Worm (Caenorhabditis elegans) whole organism, L2 larva: ENCODE data around the gene F33C8.2.

Experiments used
- C34F6.9 ChIP-seq: fragments of 150-350 bp; optimal IDR thresholded peaks from 2 replicates; lab custom pipeline; 2014; ENCODE audit warnings: missing biosample characterization, missing genetic modification characterization
- F13H6.1 ChIP-seq: sonication (generic microtip); optimal IDR thresholded peaks from 2 replicates; lab custom pipeline; 2016; ENCODE audit warnings: missing genetic modification characterization, missing compliant biosample characterization
- Y55F3AM.14 ChIP-seq: fragments of 200-800 bp; sonication (Bioruptor generic); optimal IDR thresholded peaks from 2 replicates; lab custom pipeline; 2018; ENCODE audit warnings: mild to moderate bottlenecking, missing genetic modification characterization, missing compliant biosample characterization
- ZK546.5 ChIP-seq: sonication (generic microtip); optimal IDR thresholded peaks from 2 replicates; lab custom pipeline; 2017; ENCODE audit warnings: missing biosample characterization, missing genetic modification characterization
- alr-1 ChIP-seq: fragments of 150-350 bp; optimal IDR thresholded peaks from 2 replicates; lab custom pipeline; 2014; ENCODE audit warnings: missing biosample characterization, missing genetic modification characterization
- aly-2 ChIP-seq: fragments of 150-350 bp; optimal IDR thresholded peaks from 2 replicates; lab custom pipeline; 2014; ENCODE audit warnings: missing biosample characterization, missing genetic modification characterization
- ama-1 ChIP-seq: fragments of 150-350 bp; optimal IDR thresholded peaks from 2 replicates; lab custom pipeline; 2018; ENCODE audit warnings: inconsistent platforms
- blmp-1 ChIP-seq: sonication (generic microtip); optimal IDR thresholded peaks from 2 replicates; lab custom pipeline; 2017; ENCODE audit warnings: missing genetic modification characterization, mild to moderate bottlenecking, missing compliant biosample characterization, antibody characterized with exemption, moderate library complexity; ENCODE audit not compliant: insufficient read depth
- ceh-16 ChIP-seq: fragments of 150-350 bp; optimal IDR thresholded peaks from 2 replicates; lab custom pipeline; 2014; ENCODE audit warnings: missing biosample characterization, missing genetic modification characterization
- ceh-82 ChIP-seq: fragments of 150-350 bp; optimal IDR thresholded peaks from 2 replicates; lab custom pipeline; 2014; ENCODE audit warnings: missing biosample characterization, missing genetic modification characterization
- crh-2 ChIP-seq: sonication (generic microtip); optimal IDR thresholded peaks from 2 replicates; lab custom pipeline; 2017; ENCODE audit warnings: missing biosample characterization, missing genetic modification characterization
- dmd-4 ChIP-seq: sonication (generic microtip); optimal IDR thresholded peaks from 2 replicates; lab custom pipeline; 2017; ENCODE audit warnings: missing biosample characterization, missing genetic modification characterization
- egl-27 ChIP-seq: sonication (generic microtip); optimal IDR thresholded peaks from 3 replicates; lab custom pipeline; 2017; ENCODE audit warnings: missing biosample characterization, missing genetic modification reagents, missing genetic modification characterization
- elt-1 ChIP-seq: fragments of 150-350 bp; optimal IDR thresholded peaks from 2 replicates; lab custom pipeline; 2014; ENCODE audit warnings: missing biosample characterization, missing genetic modification characterization
- elt-3 ChIP-seq: sonication (generic microtip); optimal IDR thresholded peaks from 2 replicates; lab custom pipeline; 2017; ENCODE audit warnings: missing biosample characterization, missing genetic modification characterization
- fos-1 ChIP-seq: fragments of 150-350 bp; optimal IDR thresholded peaks from 2 replicates; lab custom pipeline; 2014; ENCODE audit warnings: missing biosample characterization, missing genetic modification characterization
- gmeb-1 ChIP-seq: fragments of 150-350 bp; optimal IDR thresholded peaks from 2 replicates; lab custom pipeline; 2014; ENCODE audit warnings: missing biosample characterization, missing genetic modification characterization
- lin-11 ChIP-seq: fragments of 150-350 bp; sonication (generic microtip); optimal IDR thresholded peaks from 2 replicates; lab custom pipeline; 2014; ENCODE audit warnings: missing biosample characterization, missing genetic modification characterization, inconsistent platforms, mixed read lengths
- lin-13 ChIP-seq: fragments of 150-350 bp; optimal IDR thresholded peaks from 2 replicates; lab custom pipeline; 2014; ENCODE audit warnings: missing biosample characterization, missing genetic modification reagents, missing genetic modification characterization
- lin-39 ChIP-seq: fragments of 150-350 bp; optimal IDR thresholded peaks from 2 replicates; lab custom pipeline; 2014; ENCODE audit warnings: missing biosample characterization, missing genetic modification reagents, missing genetic modification characterization
- lsy-2 ChIP-seq, 2 experiments: fragments of 150-350 bp in 1 of 2; sonication (generic microtip) in 1 of 2; optimal IDR thresholded peaks; 2 replicates each; lab custom pipeline; 2014 to 2017; ENCODE audit warnings: missing biosample characterization in 2 of 2, missing genetic modification characterization in 2 of 2
- mab-5 ChIP-seq: fragments of 150-350 bp; optimal IDR thresholded peaks from 2 replicates; lab custom pipeline; 2014; ENCODE audit warnings: missing biosample characterization, missing genetic modification characterization
- mbf-1 ChIP-seq: sonication (generic microtip); optimal IDR thresholded peaks from 2 replicates; lab custom pipeline; 2017; ENCODE audit warnings: missing biosample characterization, missing genetic modification characterization
- mdl-1 ChIP-seq, 2 experiments: fragments of 150-350 bp in 1 of 2; sonication (generic microtip) in 1 of 2; optimal IDR thresholded peaks; 2 replicates each; lab custom pipeline; 2017; ENCODE audit warnings: missing biosample characterization in 2 of 2, missing genetic modification characterization in 2 of 2
- nhr-10 ChIP-seq: sonication (generic microtip); optimal IDR thresholded peaks from 2 replicates; lab custom pipeline; 2017; ENCODE audit warnings: missing biosample characterization, missing genetic modification characterization
- nhr-11 ChIP-seq: fragments of 150-350 bp; optimal IDR thresholded peaks from 2 replicates; lab custom pipeline; 2014; ENCODE audit warnings: missing biosample characterization, missing genetic modification characterization
- nhr-12 ChIP-seq: fragments of 150-350 bp; optimal IDR thresholded peaks from 2 replicates; lab custom pipeline; 2014; ENCODE audit warnings: missing biosample characterization, missing genetic modification characterization
- nhr-129 ChIP-seq: fragments of 150-350 bp; optimal IDR thresholded peaks from 2 replicates; lab custom pipeline; 2014; ENCODE audit warnings: missing biosample characterization, missing genetic modification characterization
- nhr-21 ChIP-seq: fragments of 150-350 bp; optimal IDR thresholded peaks from 2 replicates; lab custom pipeline; 2014; ENCODE audit warnings: missing biosample characterization, missing genetic modification characterization
- nhr-23 ChIP-seq: fragments of 150-350 bp; optimal IDR thresholded peaks from 2 replicates; lab custom pipeline; 2014; ENCODE audit warnings: missing biosample characterization, missing genetic modification reagents, missing genetic modification characterization
- nhr-237 ChIP-seq: fragments of 150-350 bp; optimal IDR thresholded peaks from 2 replicates; lab custom pipeline; 2014; ENCODE audit warnings: missing biosample characterization, missing genetic modification characterization
- nhr-25 ChIP-seq: fragments of 150-350 bp; sonication (generic microtip); optimal IDR thresholded peaks from 3 replicates; lab custom pipeline; 2014; ENCODE audit warnings: missing biosample characterization, missing genetic modification characterization
- nhr-77 ChIP-seq: fragments of 150-350 bp; optimal IDR thresholded peaks from 2 replicates; lab custom pipeline; 2014; ENCODE audit warnings: missing biosample characterization, missing genetic modification characterization
- sem-4 ChIP-seq: fragments of 150-350 bp; optimal IDR thresholded peaks from 2 replicates; lab custom pipeline; 2014; ENCODE audit warnings: missing biosample characterization, missing genetic modification reagents, missing genetic modification characterization
- skn-1 ChIP-seq: sonication (generic microtip); optimal IDR thresholded peaks from 2 replicates; lab custom pipeline; 2017; ENCODE audit warnings: missing biosample characterization, missing genetic modification characterization
- sma-3 ChIP-seq: sonication (generic microtip); optimal IDR thresholded peaks from 2 replicates; lab custom pipeline; 2016; ENCODE audit warnings: missing genetic modification reagents, missing genetic modification characterization, missing compliant biosample characterization
- sma-9 ChIP-seq, 2 experiments: fragments of 150-350 bp in 1 of 2; sonication (generic microtip) in 1 of 2; optimal IDR thresholded peaks; 2 replicates each; lab custom pipeline; 2014 to 2016; ENCODE audit warnings: missing genetic modification characterization in 2 of 2, mild to moderate bottlenecking in 1 of 2, missing biosample characterization in 1 of 2, missing compliant biosample characterization in 1 of 2, missing genetic modification reagents in 1 of 2, moderate library complexity in 1 of 2
- snpc-4 ChIP-seq: fragments of 150-350 bp; optimal IDR thresholded peaks from 2 replicates; lab custom pipeline; 2014; ENCODE audit warnings: missing biosample characterization, missing genetic modification characterization
- unc-39 ChIP-seq: fragments of 150-350 bp; optimal IDR thresholded peaks from 2 replicates; lab custom pipeline; 2014; ENCODE audit warnings: missing biosample characterization, missing genetic modification characterization
- unc-55 ChIP-seq: fragments of 150-350 bp; sonication (generic microtip); optimal IDR thresholded peaks from 3 replicates; lab custom pipeline; 2014; ENCODE audit warnings: missing biosample characterization, missing genetic modification reagents, missing genetic modification characterization
- unc-62 ChIP-seq: fragments of 150-350 bp; optimal IDR thresholded peaks from 2 replicates; lab custom pipeline; 2014; ENCODE audit warnings: missing biosample characterization, missing genetic modification reagents, missing genetic modification characterization
- zag-1 ChIP-seq: fragments of 150-350 bp; optimal IDR thresholded peaks from 2 replicates; lab custom pipeline; 2014; ENCODE audit warnings: missing biosample characterization, missing genetic modification characterization
- ztf-1 ChIP-seq: fragments of 200-800 bp; sonication (Bioruptor generic); conservative IDR thresholded peaks from 2 replicates; pipeline ENCODE4 v1.3.6; 2022; ENCODE audit warnings: missing genetic modification characterization, missing compliant biosample characterization
- ztf-11 ChIP-seq: sonication (generic microtip); optimal IDR thresholded peaks from 2 replicates; lab custom pipeline; 2017; ENCODE audit warnings: missing biosample characterization, missing genetic modification characterization
- ztf-4 ChIP-seq: fragments of 150-350 bp; optimal IDR thresholded peaks from 2 replicates; lab custom pipeline; 2014; ENCODE audit warnings: missing biosample characterization, missing genetic modification characterization

F33C8.2 gene

ce11 chrX:14744496-14744895 is 23.3 kb downstream of the F33C8.2 start (continued):
- TF ChIP-seq nhr-77 (no peak), nhr-237 (no peak), lin-39 (tag; lab: Kevin White, UChicago) (no peak), unc-55 (GFP tag; lab: Kevin White, UChicago) (no peak), zag-1 (peak; percentile 57), snpc-4 (peak; percentile 61), ama-1 (lab: Kevin White, UChicago) (no peak), crh-2 (tag; lab: Kevin White, UChicago) (no peak), elt-3 (tag; lab: Kevin White, UChicago) (no peak), lin-13 (no peak), ztf-4 (tag; lab: Kevin White, UChicago) (no peak), skn-1 (tag; lab: Kevin White, UChicago) (no peak), lsy-2 (tag; optimal IDR thresholded peaks at IDR 0.05; lab: Kevin White, UChicago) (no peak), elt-1 (tag; lab: Kevin White, UChicago) (no peak), dmd-4 (tag; lab: Kevin White, UChicago) (no peak), sma-3 (GFP tag; lab: Kevin White, UChicago) (no peak)

ce11 chrX:14745218-14745617 is 24.0 kb downstream of the F33C8.2 start:
- TF ChIP-seq nhr-237 (no peak), skn-1 (tag; lab: Kevin White, UChicago) (no peak), nhr-23 (tag; lab: Kevin White, UChicago) (no peak), lin-11 (no peak), fos-1 (tag; lab: Kevin White, UChicago) (no peak), nhr-12 (tag; lab: Kevin White, UChicago) (no peak), lin-39 (tag; lab: Kevin White, UChicago) (no peak), nhr-77 (no peak), F13H6.1 (tag; lab: Kevin White, UChicago) (no peak), sem-4 (tag; lab: Kevin White, UChicago) (no peak), elt-3 (tag; lab: Kevin White, UChicago) (no peak), ceh-82 (no peak), Y55F3AM.14 (no peak), ama-1 (lab: Kevin White, UChicago) (no peak), alr-1 (tag; lab: Kevin White, UChicago) (no peak), sma-3 (GFP tag; lab: Kevin White, UChicago) (no peak), sma-9 (GFP tag; optimal IDR thresholded peaks at IDR 0.05; lab: Kevin White, UChicago) (no peak), sma-9 (tag; optimal IDR thresholded peaks at IDR 0.05; lab: Kevin White, UChicago) (no peak), lsy-2 (tag; optimal IDR thresholded peaks at IDR 0.05; lab: Kevin White, UChicago) (no peak)

ce11 chrX:14746948-14747347 is 25.8 kb downstream of the F33C8.2 start, which contains the start of gene C05G5.2:
Gene C05G5.2 (plus strand): TSS chrX:14747303.
- TF ChIP-seq lsy-2 (tag; optimal IDR thresholded peaks at IDR 0.05; lab: Kevin White, UChicago) (peak; percentile 73 to 92), aly-2 (tag; lab: Kevin White, UChicago) (no peak), ztf-1 (GFP tag; lab: Robert Waterston, UW) (no peak), unc-62 (GFP tag; lab: Kevin White, UChicago) (no peak), mab-5 (peak; percentile 67), ZK546.5 (no peak), fos-1 (tag; lab: Kevin White, UChicago) (peak; percentile 98), nhr-25 (tag; lab: Kevin White, UChicago) (peak; percentile 91), sem-4 (tag; lab: Kevin White, UChicago) (peak; percentile 82), dmd-4 (tag; lab: Kevin White, UChicago) (no peak), sma-3 (GFP tag; lab: Kevin White, UChicago) (peak; percentile 89), elt-3 (tag; lab: Kevin White, UChicago) (no peak), lin-13 (peak; percentile 82), unc-55 (GFP tag; lab: Kevin White, UChicago) (peak; percentile 96), alr-1 (tag; lab: Kevin White, UChicago) (no peak), nhr-12 (tag; lab: Kevin White, UChicago) (no peak), ceh-82 (peak; percentile 18), ama-1 (lab: Kevin White, UChicago) (no peak), mbf-1 (no peak), sma-9 (GFP tag; optimal IDR thresholded peaks at IDR 0.05; lab: Kevin White, UChicago) (peak; percentile 93), sma-9 (tag; optimal IDR thresholded peaks at IDR 0.05; lab: Kevin White, UChicago) (no peak), nhr-129 (tag; lab: Kevin White, UChicago) (peak; percentile 90), elt-1 (tag; lab: Kevin White, UChicago) (no peak), nhr-10 (no peak), lin-11 (peak; percentile 77), C34F6.9 (tag; lab: Kevin White, UChicago) (peak; percentile 89), Y55F3AM.14 (peak; percentile 26), ztf-11 (tag; lab: Kevin White, UChicago) (peak; percentile 5), skn-1 (tag; lab: Kevin White, UChicago) (peak; percentile 45), gmeb-1 (tag; lab: Kevin White, UChicago) (peak; percentile 75), nhr-21 (peak; percentile 85), ztf-4 (tag; lab: Kevin White, UChicago) (peak; percentile 57), egl-27 (tag; lab: Kevin White, UChicago) (peak; percentile 82), snpc-4 (peak; percentile 80), lin-39 (tag; lab: Kevin White, UChicago) (no peak), ceh-16 (tag; lab: Kevin White, UChicago) (peak; percentile 46), F13H6.1 (tag; lab: Kevin White, UChicago) (peak; percentile 89), unc-39 (tag; lab: Kevin White, UChicago) (no peak), mdl-1 (tag; optimal IDR thresholded peaks at IDR 0.05; lab: Kevin White, UChicago) (peak in 1 of 2 experiments; percentile 81), blmp-1 (tag; lab: Kevin White, UChicago) (peak; percentile 59), nhr-23 (tag; lab: Kevin White, UChicago) (no peak), nhr-11 (tag; lab: Kevin White, UChicago) (no peak), zag-1 (peak; percentile 84)
